Fruit fly (Drosophila melanogaster) whole organism, wandering third instar larva: ENCODE results near the gene Sap47.

Source experiments
- CG9705 ChIP-seq: fragments of 200-800 bp; sonication (Bioruptor generic); optimal IDR thresholded peaks from 2 replicates; lab custom pipeline; 2018; ENCODE audit warnings: missing biosample characterization, mild to moderate bottlenecking, missing genetic modification characterization
- GATAd ChIP-seq: sonication (Bioruptor generic); optimal IDR thresholded peaks from 2 replicates; lab custom pipeline; 2016; ENCODE audit warnings: missing biosample characterization, missing genetic modification characterization
- Jra ChIP-seq: sonication (Bioruptor generic); optimal IDR thresholded peaks from 2 replicates; lab custom pipeline; 2016; ENCODE audit warnings: missing biosample characterization, missing genetic modification characterization
- fru ChIP-seq: fragments of 200-800 bp; sonication (Bioruptor generic); optimal IDR thresholded peaks from 3 replicates; lab custom pipeline; 2016; ENCODE audit warnings: missing biosample characterization, mild to moderate bottlenecking, missing genetic modification characterization
- h ChIP-seq: fragments of 200-800 bp; sonication (Bioruptor generic); optimal IDR thresholded peaks from 3 replicates; lab custom pipeline; 2016; ENCODE audit warnings: missing biosample characterization, mild to moderate bottlenecking, missing genetic modification characterization
- pan ChIP-seq: fragments of >200 bp; optimal IDR thresholded peaks from 2 replicates; lab custom pipeline; 2017
- rgr ChIP-seq: fragments of 200-800 bp; sonication (Bioruptor generic); optimal IDR thresholded peaks from 3 replicates; lab custom pipeline; 2016; ENCODE audit warnings: missing biosample characterization, mild to moderate bottlenecking, missing genetic modification characterization

DNA sequence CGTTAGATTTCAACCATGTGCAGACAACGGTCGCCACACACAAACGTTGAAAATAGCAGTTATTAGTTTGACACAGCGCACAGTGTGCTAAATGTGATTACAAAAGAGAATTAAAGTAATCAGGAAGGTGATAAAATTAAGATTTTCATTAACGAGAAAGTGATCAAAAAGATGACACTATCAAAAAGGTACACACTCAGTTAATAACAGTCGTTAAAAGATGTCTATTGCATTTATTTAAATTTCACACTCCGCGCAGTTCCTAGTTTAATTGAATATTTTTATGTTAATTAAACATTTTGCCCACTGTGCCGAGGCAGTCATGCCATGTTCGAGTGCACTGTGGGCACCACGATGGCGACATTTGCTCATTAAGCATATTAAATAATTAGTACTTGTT, 7.7 kb upstream of the Sap47 start:
- TF ChIP-seq CG9705 (GFP tag; lab: Kevin White, UChicago) (no peak), Jra (GFP tag; lab: Kevin White, UChicago) (no peak), pan (lab: Kevin White, UChicago) (no peak), h (GFP tag; lab: Kevin White, UChicago) (no peak), fru (no peak), rgr (GFP tag; lab: Kevin White, UChicago) (no peak), GATAd (GFP tag; lab: Kevin White, UChicago) (no peak)
